Worm (Caenorhabditis elegans): Measurements from ENCODE around the gene F49F1.18.

F49F1.18 gene

ce11 chrIV:4162121-4162520 lies 22.0 kb upstream of the F49F1.18 start, which contains the start of gene scrm-5:
Gene scrm-5, plus strand, starts transcription at chrIV:4162421.
- no peak for TF ChIP-seq snpc-4 (tag; optimal IDR thresholded peaks at IDR 0.05)
- no peak for TF ChIP-seq ceh-83 (GFP tag; optimal IDR thresholded peaks at IDR 0.05)
- no peak for TF ChIP-seq hlh-1 (tag; optimal IDR thresholded peaks at IDR 0.05)
- TF ChIP-seq mab-5 (tag; optimal IDR thresholded peaks at IDR 0.05) = no peak
- no peak for TF ChIP-seq tbx-8 (GFP tag; optimal IDR thresholded peaks at IDR 0.05)
- no peak for TF ChIP-seq nhr-12 (tag; optimal IDR thresholded peaks at IDR 0.05)
- no peak for TF ChIP-seq sptf-1 (tag; optimal IDR thresholded peaks at IDR 0.05)
- TF ChIP-seq nhr-76 (tag; optimal IDR thresholded peaks at IDR 0.05) = no peak
- TF ChIP-seq unc-39 (tag; optimal IDR thresholded peaks at IDR 0.05) = no peak

ce11 chrIV:4154641-4155040 lies 14.5 kb upstream of the F49F1.18 start, which contains the start of gene K08D10.14:
Gene K08D10.14, plus strand, starts transcription at chrIV:4154941.
- TF ChIP-seq sptf-1 (tag; optimal IDR thresholded peaks at IDR 0.05) (no peak), nhr-76 (tag; optimal IDR thresholded peaks at IDR 0.05) (no peak), hlh-1 (tag; optimal IDR thresholded peaks at IDR 0.05) (no peak), snpc-4 (tag; optimal IDR thresholded peaks at IDR 0.05) (no peak), ceh-39 (tag; optimal IDR thresholded peaks at IDR 0.05) (no peak), ham-2 (GFP tag; optimal IDR thresholded peaks at IDR 0.05) (no peak), lin-32 (GFP tag; optimal IDR thresholded peaks at IDR 0.05) (no peak), drap-1 (GFP tag; optimal IDR thresholded peaks at IDR 0.05) (no peak), sem-2 (GFP tag; optimal IDR thresholded peaks at IDR 0.05) (no peak), lin-13 (tag; optimal IDR thresholded peaks at IDR 0.05) (no peak), bed-3 (GFP tag; optimal IDR thresholded peaks at IDR 0.05) (no peak), nhr-2 (tag; optimal IDR thresholded peaks at IDR 0.05) (no peak), pha-4 (tag; optimal IDR thresholded peaks at IDR 0.05) (no peak), ces-1 (GFP tag; optimal IDR thresholded peaks at IDR 0.05) (no peak), nhr-237 (tag; optimal IDR thresholded peaks at IDR 0.05) (no peak), unc-39 (tag; optimal IDR thresholded peaks at IDR 0.05) (no peak), elt-3 (tag; optimal IDR thresholded peaks at IDR 0.05) (no peak), elt-1 (tag; optimal IDR thresholded peaks at IDR 0.05; ENCODE audit: borderline replicate concordance, insufficient read depth) (no peak), lsy-2 (tag; optimal IDR thresholded peaks at IDR 0.05) (no peak)

- TF ChIP-seq cnd-1 (tag; optimal IDR thresholded peaks at IDR 0.05) (no peak), lin-13 (tag; optimal IDR thresholded peaks at IDR 0.05) (no peak), mep-1 (tag; optimal IDR thresholded peaks at IDR 0.05) (no peak), ztf-11 (tag; optimal IDR thresholded peaks at IDR 0.05) (no peak), elt-1 (tag; optimal IDR thresholded peaks at IDR 0.05; ENCODE audit: borderline replicate concordance, insufficient read depth) (no peak), nhr-28 (tag; optimal IDR thresholded peaks at IDR 0.05) (no peak), mab-5 (tag; optimal IDR thresholded peaks at IDR 0.05) (no peak), lin-32 (GFP tag; optimal IDR thresholded peaks at IDR 0.05) (no peak), flh-1 (GFP tag; optimal IDR thresholded peaks at IDR 0.05) (no peak), drap-1 (GFP tag; optimal IDR thresholded peaks at IDR 0.05) (no peak), mls-2 (tag; optimal IDR thresholded peaks at IDR 0.05) (no peak), sptf-1 (tag; optimal IDR thresholded peaks at IDR 0.05) (no peak), zip-8 (tag; optimal IDR thresholded peaks at IDR 0.05) (no peak), lsy-2 (tag; optimal IDR thresholded peaks at IDR 0.05) (no peak), ceh-83 (GFP tag; optimal IDR thresholded peaks at IDR 0.05) (no peak)
Measured at ce11 chrIV:4152143-4152542, 12.0 kb upstream of the F49F1.18 start, which contains the start of the genes K08D10.10 and R07C12.1. Gene K08D10.10, plus strand, starts transcription at chrIV:4152235. Gene R07C12.1, plus strand, starts transcription at chrIV:4152456.

ce11 chrIV:4150138-4150537 lies 10.0 kb upstream of the F49F1.18 start:
- no peak for TF ChIP-seq nhr-76 (tag; optimal IDR thresholded peaks at IDR 0.05)
- no peak for TF ChIP-seq tbx-8 (GFP tag; optimal IDR thresholded peaks at IDR 0.05)
- TF ChIP-seq M03D4.4 (tag; optimal IDR thresholded peaks at IDR 0.05) = no peak
- no peak for TF ChIP-seq lsy-2 (tag; optimal IDR thresholded peaks at IDR 0.05)
- TF ChIP-seq unc-39 (tag; optimal IDR thresholded peaks at IDR 0.05) = no peak

ce11 chrIV:4147891-4148290 lies 7.7 kb upstream of the F49F1.18 start:
- TF ChIP-seq elt-1 (tag; optimal IDR thresholded peaks at IDR 0.05; ENCODE audit: borderline replicate concordance, insufficient read depth) = no peak
- no peak for TF ChIP-seq unc-39 (tag; optimal IDR thresholded peaks at IDR 0.05)
- no peak for TF ChIP-seq hlh-1 (tag; optimal IDR thresholded peaks at IDR 0.05)
- TF ChIP-seq nhr-2 (tag; optimal IDR thresholded peaks at IDR 0.05) = no peak
- no peak for TF ChIP-seq unc-120 (tag; optimal IDR thresholded peaks at IDR 0.05; ENCODE audit: poor library complexity, severe bottlenecking)
- TF ChIP-seq ceh-39 (tag; optimal IDR thresholded peaks at IDR 0.05) = no peak
- TF ChIP-seq pha-4 (tag; optimal IDR thresholded peaks at IDR 0.05) = no peak
- no peak for TF ChIP-seq snpc-4 (tag; optimal IDR thresholded peaks at IDR 0.05)
- TF ChIP-seq mab-5 (tag; optimal IDR thresholded peaks at IDR 0.05) = no peak
- TF ChIP-seq bed-3 (GFP tag; optimal IDR thresholded peaks at IDR 0.05) = no peak

All from whole organism, mixed stage, embryonic.